Worm (Caenorhabditis elegans): ENCODE measurements around the gene his-35.

ce11 chrV:9587619-9588018 is 42.5 kb upstream of the his-35 start:
- TF ChIP-seq him-1 (tag; optimal IDR thresholded peaks at IDR 0.05) (no peak), dao-5 (tag; optimal IDR thresholded peaks at IDR 0.05) (no peak), W03F9.2 (tag; optimal IDR thresholded peaks at IDR 0.05) (no peak)

All from whole organism, L4/young adult.